In the genomic region with DNA sequence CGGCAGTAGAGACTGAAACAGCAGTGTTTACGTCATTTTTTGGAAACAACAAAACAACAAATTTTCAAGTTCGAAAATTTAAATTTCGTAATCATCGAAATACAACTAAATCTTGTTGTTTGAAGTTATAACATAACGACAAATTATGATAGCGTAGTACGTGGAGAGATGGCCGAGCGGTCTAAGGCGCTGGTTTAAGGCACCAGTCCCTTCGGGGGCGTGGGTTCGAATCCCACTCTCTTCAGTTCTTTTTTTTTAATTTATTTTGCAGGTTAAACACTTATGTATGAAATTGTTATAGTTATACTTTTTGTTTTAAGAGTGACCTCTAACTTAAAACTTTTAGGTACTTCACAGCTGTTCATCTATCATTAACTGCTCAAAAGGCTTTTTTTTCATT, we compare ENCODE assay signal across 6 worm cellular contexts.
TF ChIP-seq lines count a peak whose summit lies in the region.

No protein-coding gene starts in this region.

TF ChIP-seq in whole organism, L1 larva, 84 proteins besides CTCF, POLR2A, EP300 and RAD21 (continues in another document):
- TF ChIP-seq nhr-71 (tag; optimal IDR thresholded peaks at IDR 0.05; lab: Kevin White, UChicago), result peak; percentile 17
- peak; percentile 12 for TF ChIP-seq mep-1 (tag; optimal IDR thresholded peaks at IDR 0.05; lab: Kevin White, UChicago)
- TF ChIP-seq lin-35 (GFP tag; optimal IDR thresholded peaks at IDR 0.05; lab: Kevin White, UChicago), result peak in 1 of 2 experiments; percentile 25
- no peak for TF ChIP-seq F16B12.6 (tag; optimal IDR thresholded peaks at IDR 0.05; lab: Kevin White, UChicago)
- no peak for TF ChIP-seq lsy-2 (tag; optimal IDR thresholded peaks at IDR 0.05; lab: Kevin White, UChicago)
- no peak for TF ChIP-seq irx-1 (tag; optimal IDR thresholded peaks at IDR 0.05; lab: Kevin White, UChicago)
- TF ChIP-seq alr-1 (tag; optimal IDR thresholded peaks at IDR 0.05; lab: Kevin White, UChicago; ENCODE audit: borderline replicate concordance), result no peak
- TF ChIP-seq nhr-76 (tag; optimal IDR thresholded peaks at IDR 0.05; lab: Kevin White, UChicago), result no peak
- peak; percentile 20 for TF ChIP-seq lin-14 (GFP tag; optimal IDR thresholded peaks at IDR 0.05; lab: Kevin White, UChicago)
- peak; percentile 31 for TF ChIP-seq nhr-19 (GFP tag; conservative IDR thresholded peaks at IDR 0.05; lab: Robert Waterston, UW)
- TF ChIP-seq nhr-90 (tag; optimal IDR thresholded peaks at IDR 0.05; lab: Kevin White, UChicago; ENCODE audit: poor library complexity), result no peak
- TF ChIP-seq nhr-28 (tag; optimal IDR thresholded peaks at IDR 0.05; lab: Kevin White, UChicago), result no peak
- peak; percentile 5 for TF ChIP-seq nhr-47 (tag; optimal IDR thresholded peaks at IDR 0.05; lab: Kevin White, UChicago)
- no peak for TF ChIP-seq fos-1 (tag; optimal IDR thresholded peaks at IDR 0.05; lab: Kevin White, UChicago)

TF ChIP-seq in whole organism, L2 larva, 48 proteins besides CTCF, POLR2A, EP300 and RAD21:
- peak; percentile 16 for TF ChIP-seq fos-1 (tag; optimal IDR thresholded peaks at IDR 0.05; lab: Kevin White, UChicago)
- no peak for TF ChIP-seq nhr-6 (tag; optimal IDR thresholded peaks at IDR 0.05; lab: Kevin White, UChicago)
- TF ChIP-seq sma-3 (GFP tag; optimal IDR thresholded peaks at IDR 0.05; lab: Kevin White, UChicago), result peak; percentile 15

TF ChIP-seq in whole organism, L3 larva, 47 proteins besides CTCF, POLR2A, EP300 and RAD21:
- TF ChIP-seq tbx-2 (tag; optimal IDR thresholded peaks at IDR 0.05; lab: Kevin White, UChicago) (no peak), nhr-43 (tag; optimal IDR thresholded peaks at IDR 0.05; lab: Kevin White, UChicago; ENCODE audit: poor library complexity, severe bottlenecking) (peak; percentile 5), fos-1 (tag; optimal IDR thresholded peaks at IDR 0.05; lab: Kevin White, UChicago) (no peak), nhr-25 (tag; optimal IDR thresholded peaks at IDR 0.05; lab: Kevin White, UChicago) (peak; percentile 25)

TF ChIP-seq in whole organism, L4 larva, 104 proteins besides CTCF, POLR2A, EP300 and RAD21 (continues in another document):
- TF ChIP-seq hmg-1.1 (GFP tag; IDR thresholded peaks at IDR 0.05; lab: Robert Waterston, UW) (0 out of 2 replicates have a peak, but pooled peaks have one; percentile 36), vab-7 (GFP tag; IDR thresholded peaks at IDR 0.05; lab: Robert Waterston, UW) (peak; percentile 46; the same call in 1 of the 2 replicates), ctbp-1 (GFP tag; IDR thresholded peaks at IDR 0.05; lab: Robert Waterston, UW) (no peak), dpl-1 (GFP tag; optimal IDR thresholded peaks at IDR 0.05; lab: Kevin White, UChicago) (no peak), madf-5 (GFP tag; IDR thresholded peaks at IDR 0.05; lab: Robert Waterston, UW) (0 out of 4 replicates have a peak, but pooled peaks of 1 of the 2 experiments have one; percentile 17), Y48G9A.11 (GFP tag; IDR thresholded peaks at IDR 0.05; lab: Robert Waterston, UW) (0 out of 2 replicates have a peak, but pooled peaks have one; percentile 33), spr-1 (tag; optimal IDR thresholded peaks at IDR 0.05; lab: Kevin White, UChicago) (no peak), duxl-1 (tag; optimal IDR thresholded peaks at IDR 0.05; lab: Kevin White, UChicago; ENCODE audit: poor library complexity) (peak; percentile 33), lin-15B (tag; optimal IDR thresholded peaks at IDR 0.05; lab: Kevin White, UChicago) (no peak), attf-4 (tag; optimal IDR thresholded peaks at IDR 0.05; lab: Kevin White, UChicago) (no peak), nhr-28 (tag; optimal IDR thresholded peaks at IDR 0.05; lab: Kevin White, UChicago) (peak; percentile 10), dmd-6 (GFP tag; IDR thresholded peaks at IDR 0.05; lab: Robert Waterston, UW) (peak; percentile 35; the same call in 1 of the 2 replicates), daf-16 (GFP tag; optimal IDR thresholded peaks at IDR 0.05; lab: Kevin White, UChicago) (no peak), daf-16 (tag; optimal IDR thresholded peaks at IDR 0.05; lab: Kevin White, UChicago) (peak; percentile 47), lin-38 (GFP tag; IDR thresholded peaks at IDR 0.05; lab: Robert Waterston, UW) (peak; percentile 57), egl-43 (GFP tag; IDR thresholded peaks at IDR 0.05; lab: Robert Waterston, UW) (peak; percentile 28; the same call in 1 of the 2 replicates), snpc-1.2 (GFP tag; IDR thresholded peaks at IDR 0.05; lab: Robert Waterston, UW) (peak; percentile 81), unc-39 (tag; optimal IDR thresholded peaks at IDR 0.05; lab: Kevin White, UChicago) (no peak), hlh-11 (tag; optimal IDR thresholded peaks at IDR 0.05; lab: Kevin White, UChicago) (peak; percentile 9), lim-7 (GFP tag; IDR thresholded peaks at IDR 0.05; lab: Robert Waterston, UW) (peak; percentile 72; the same call in 1 of the 2 replicates)

TF ChIP-seq in whole organism, midembryonic, 9 proteins besides CTCF, POLR2A, EP300 and RAD21:
- TF ChIP-seq ztf-29 (GFP tag; IDR thresholded peaks at IDR 0.05; lab: Robert Waterston, UW) (no peak), ztf-23 (GFP tag; IDR thresholded peaks at IDR 0.05; lab: Robert Waterston, UW) (no peak), T22C8.4 (GFP tag; IDR thresholded peaks at IDR 0.05; lab: Robert Waterston, UW) (no peak), tab-1 (GFP tag; IDR thresholded peaks at IDR 0.05; lab: Robert Waterston, UW) (0 out of 2 replicates have a peak, but pooled peaks have one; percentile 25), flt-1 (GFP tag; IDR thresholded peaks at IDR 0.05; lab: Robert Waterston, UW) (no peak)

TF ChIP-seq in whole organism, young adult, 124 proteins besides CTCF, POLR2A, EP300 and RAD21 (continues in another document):
- TF ChIP-seq snpc-1.3 (tag; optimal IDR thresholded peaks at IDR 0.05; lab: Kevin White, UChicago; ENCODE audit: insufficient read depth), result peak; percentile 66
- TF ChIP-seq dox-1 (GFP tag; IDR thresholded peaks at IDR 0.05; lab: Robert Waterston, UW), result no peak
- no peak for TF ChIP-seq madf-6 (GFP tag; IDR thresholded peaks at IDR 0.05; lab: Robert Waterston, UW)
- no peak for TF ChIP-seq athp-1 (tag; optimal IDR thresholded peaks at IDR 0.05; lab: Kevin White, UChicago)
- TF ChIP-seq somi-1 (GFP tag; optimal IDR thresholded peaks at IDR 0.05; lab: Kevin White, UChicago), result no peak
- TF ChIP-seq F49E8.2 (tag; optimal IDR thresholded peaks at IDR 0.05; lab: Kevin White, UChicago; ENCODE audit: insufficient read depth), result peak; percentile 21
- TF ChIP-seq Y95B8A.8 (GFP tag; IDR thresholded peaks at IDR 0.05; lab: Robert Waterston, UW), result no peak
- TF ChIP-seq snpc-4 (GFP tag; optimal IDR thresholded peaks at IDR 0.05; lab: Kevin White, UChicago), result peak; percentile 43
- no peak for TF ChIP-seq snpc-4 (tag; optimal IDR thresholded peaks at IDR 0.05; lab: Kevin White, UChicago)
- peak; percentile 68 for TF ChIP-seq die-1 (tag; optimal IDR thresholded peaks at IDR 0.05; lab: Kevin White, UChicago)
- TF ChIP-seq D2030.7 (GFP tag; IDR thresholded peaks at IDR 0.05; lab: Robert Waterston, UW), result peak; percentile 34; the same call in 1 of the 2 replicates
- peak; percentile 74 for TF ChIP-seq ZK185.1 (tag; optimal IDR thresholded peaks at IDR 0.05; lab: Kevin White, UChicago; ENCODE audit: poor library complexity, severe bottlenecking)
- no peak for TF ChIP-seq hmg-20 (GFP tag; IDR thresholded peaks at IDR 0.05; lab: Robert Waterston, UW)
- no peak for TF ChIP-seq hrde-1 (tag; optimal IDR thresholded peaks at IDR 0.05; lab: Kevin White, UChicago; ENCODE audit: borderline replicate concordance)
- TF ChIP-seq snpc-3.4 (tag; optimal IDR thresholded peaks at IDR 0.05; lab: Kevin White, UChicago), result peak; percentile 64
- no peak for TF ChIP-seq nhr-27 (tag; optimal IDR thresholded peaks at IDR 0.05; lab: Kevin White, UChicago)
- TF ChIP-seq hlh-26 (GFP tag; conservative IDR thresholded peaks at IDR 0.05; lab: Robert Waterston, UW), result no peak
- TF ChIP-seq rec-8 (tag; optimal IDR thresholded peaks at IDR 0.05; lab: Kevin White, UChicago), result no peak
- peak; percentile 37; the same call in 1 of the 2 replicates for TF ChIP-seq egrh-3 (GFP tag; IDR thresholded peaks at IDR 0.05; lab: Robert Waterston, UW)
- TF ChIP-seq B0261.1 (tag; optimal IDR thresholded peaks at IDR 0.05; lab: Kevin White, UChicago), result peak; percentile 70
- peak; percentile 75 for TF ChIP-seq rpc-1 (optimal IDR thresholded peaks at IDR 0.05; lab: Kevin White, UChicago)
- TF ChIP-seq rpc-1 (tag; optimal IDR thresholded peaks at IDR 0.05; lab: Kevin White, UChicago), result peak; percentile 85
- no peak for TF ChIP-seq madf-8 (GFP tag; conservative IDR thresholded peaks at IDR 0.05; lab: Robert Waterston, UW)
- peak; percentile 66 for TF ChIP-seq him-1 (tag; optimal IDR thresholded peaks at IDR 0.05; lab: Kevin White, UChicago)
- peak; percentile 16 for TF ChIP-seq mes-4 (tag; optimal IDR thresholded peaks at IDR 0.05; lab: Kevin White, UChicago)
- no peak for TF ChIP-seq lin-40 (tag; optimal IDR thresholded peaks at IDR 0.05; lab: Kevin White, UChicago)
- no peak for TF ChIP-seq F57A8.1 (GFP tag; optimal IDR thresholded peaks at IDR 0.05; lab: Kevin White, UChicago)
- no peak; the same call in 1 of the 2 replicates for TF ChIP-seq egl-44 (GFP tag; IDR thresholded peaks at IDR 0.05; lab: Robert Waterston, UW)
- no peak for TF ChIP-seq xnd-1 (tag; optimal IDR thresholded peaks at IDR 0.05; lab: Kevin White, UChicago)
- TF ChIP-seq Y53G8AR.9 (GFP tag; conservative IDR thresholded peaks at IDR 0.05; lab: Robert Waterston, UW), result no peak
- no peak for TF ChIP-seq repo-1 (tag; optimal IDR thresholded peaks at IDR 0.05; lab: Kevin White, UChicago)
- TF ChIP-seq Y56A3A.18 (GFP tag; IDR thresholded peaks at IDR 0.05; lab: Robert Waterston, UW), result no peak
- TF ChIP-seq tbp1 (GFP tag; optimal IDR thresholded peaks at IDR 0.05; lab: Kevin White, UChicago), result peak; percentile 90
- no peak for TF ChIP-seq lag-1 (GFP tag; IDR thresholded peaks at IDR 0.05; lab: Robert Waterston, UW)
- peak; percentile 73; the same call in 1 of the 2 replicates for TF ChIP-seq ztf-25 (GFP tag; IDR thresholded peaks at IDR 0.05; lab: Robert Waterston, UW)
- no peak for TF ChIP-seq attf-6 (GFP tag; IDR thresholded peaks at IDR 0.05; lab: Robert Waterston, UW)
- peak; percentile 68 for TF ChIP-seq pbrm-1 (GFP tag; IDR thresholded peaks at IDR 0.05; lab: Robert Waterston, UW)
- no peak for TF ChIP-seq let-526 (GFP tag; IDR thresholded peaks at IDR 0.05; lab: Robert Waterston, UW)
- no peak for TF ChIP-seq ztf-22 (GFP tag; optimal IDR thresholded peaks at IDR 0.05; lab: Kevin White, UChicago)
- TF ChIP-seq attf-3 (GFP tag; conservative IDR thresholded peaks at IDR 0.05; lab: Robert Waterston, UW), result no peak
- TF ChIP-seq T07F8.4 (tag; optimal IDR thresholded peaks at IDR 0.05; lab: Kevin White, UChicago), result peak; percentile 16
- TF ChIP-seq cebp-1 (GFP tag; IDR thresholded peaks at IDR 0.05; lab: Robert Waterston, UW), result peak; percentile 37; the same call in 1 of the 2 replicates
- no peak for TF ChIP-seq cebp-1 (tag; optimal IDR thresholded peaks at IDR 0.05; lab: Kevin White, UChicago)
